Fruit fly (Drosophila melanogaster): ENCODE data around the gene fz2.

- TF ChIP-seq CG8478 (optimal IDR thresholded peaks at IDR 0.05) (no peak), Dll (optimal IDR thresholded peaks at IDR 0.05) (no peak)
Measured at dm6 chr3L:19190791-19191190, 44.4 kb downstream of the fz2 start.
